Worm (Caenorhabditis elegans) whole organism, L2 larva: Measurements from ENCODE around the gene clc-12.
A peak's percentile ranks its signal among the peaks of the same experiment; 100 is the strongest.

Source experiments
- C34F6.9 ChIP-seq: fragments of 150-350 bp; optimal IDR thresholded peaks from 2 replicates; lab custom pipeline; 2014; ENCODE audit warnings: missing biosample characterization, missing genetic modification characterization
- R02D3.7 ChIP-seq: fragments of 150-350 bp; optimal IDR thresholded peaks from 2 replicates; lab custom pipeline; 2014; ENCODE audit warnings: missing biosample characterization, missing genetic modification characterization
- Y55F3AM.14 ChIP-seq: fragments of 200-800 bp; sonication (Bioruptor generic); optimal IDR thresholded peaks from 2 replicates; lab custom pipeline; 2018; ENCODE audit warnings: mild to moderate bottlenecking, missing genetic modification characterization, missing compliant biosample characterization
- ZK546.5 ChIP-seq: sonication (generic microtip); optimal IDR thresholded peaks from 2 replicates; lab custom pipeline; 2017; ENCODE audit warnings: missing biosample characterization, missing genetic modification characterization
- alr-1 ChIP-seq: fragments of 150-350 bp; optimal IDR thresholded peaks from 2 replicates; lab custom pipeline; 2014; ENCODE audit warnings: missing biosample characterization, missing genetic modification characterization
- aly-2 ChIP-seq: fragments of 150-350 bp; optimal IDR thresholded peaks from 2 replicates; lab custom pipeline; 2014; ENCODE audit warnings: missing biosample characterization, missing genetic modification characterization
- ama-1 ChIP-seq: fragments of 150-350 bp; optimal IDR thresholded peaks from 2 replicates; lab custom pipeline; 2018; ENCODE audit warnings: inconsistent platforms
- blmp-1 ChIP-seq: sonication (generic microtip); optimal IDR thresholded peaks from 2 replicates; lab custom pipeline; 2017; ENCODE audit warnings: missing genetic modification characterization, mild to moderate bottlenecking, missing compliant biosample characterization, antibody characterized with exemption, moderate library complexity; ENCODE audit not compliant: insufficient read depth
- ceh-82 ChIP-seq: fragments of 150-350 bp; optimal IDR thresholded peaks from 2 replicates; lab custom pipeline; 2014; ENCODE audit warnings: missing biosample characterization, missing genetic modification characterization
- crh-2 ChIP-seq: sonication (generic microtip); optimal IDR thresholded peaks from 2 replicates; lab custom pipeline; 2017; ENCODE audit warnings: missing biosample characterization, missing genetic modification characterization
- dmd-4 ChIP-seq: sonication (generic microtip); optimal IDR thresholded peaks from 2 replicates; lab custom pipeline; 2017; ENCODE audit warnings: missing biosample characterization, missing genetic modification characterization
- egl-27 ChIP-seq: sonication (generic microtip); optimal IDR thresholded peaks from 3 replicates; lab custom pipeline; 2017; ENCODE audit warnings: missing biosample characterization, missing genetic modification reagents, missing genetic modification characterization
- elt-1 ChIP-seq: fragments of 150-350 bp; optimal IDR thresholded peaks from 2 replicates; lab custom pipeline; 2014; ENCODE audit warnings: missing biosample characterization, missing genetic modification characterization
- elt-3 ChIP-seq: sonication (generic microtip); optimal IDR thresholded peaks from 2 replicates; lab custom pipeline; 2017; ENCODE audit warnings: missing biosample characterization, missing genetic modification characterization
- fos-1 ChIP-seq: fragments of 150-350 bp; optimal IDR thresholded peaks from 2 replicates; lab custom pipeline; 2014; ENCODE audit warnings: missing biosample characterization, missing genetic modification characterization
- gmeb-1 ChIP-seq: fragments of 150-350 bp; optimal IDR thresholded peaks from 2 replicates; lab custom pipeline; 2014; ENCODE audit warnings: missing biosample characterization, missing genetic modification characterization
- lin-11 ChIP-seq: fragments of 150-350 bp; sonication (generic microtip); optimal IDR thresholded peaks from 2 replicates; lab custom pipeline; 2014; ENCODE audit warnings: missing biosample characterization, missing genetic modification characterization, inconsistent platforms, mixed read lengths
- lin-39 ChIP-seq: fragments of 150-350 bp; optimal IDR thresholded peaks from 2 replicates; lab custom pipeline; 2014; ENCODE audit warnings: missing biosample characterization, missing genetic modification reagents, missing genetic modification characterization
- lsy-2 ChIP-seq, 2 experiments: fragments of 150-350 bp in 1 of 2; sonication (generic microtip) in 1 of 2; optimal IDR thresholded peaks; 2 replicates each; lab custom pipeline; 2014 to 2017; ENCODE audit warnings: missing biosample characterization in 2 of 2, missing genetic modification characterization in 2 of 2
- mab-5 ChIP-seq: fragments of 150-350 bp; optimal IDR thresholded peaks from 2 replicates; lab custom pipeline; 2014; ENCODE audit warnings: missing biosample characterization, missing genetic modification characterization
- nhr-10 ChIP-seq: sonication (generic microtip); optimal IDR thresholded peaks from 2 replicates; lab custom pipeline; 2017; ENCODE audit warnings: missing biosample characterization, missing genetic modification characterization
- nhr-11 ChIP-seq: fragments of 150-350 bp; optimal IDR thresholded peaks from 2 replicates; lab custom pipeline; 2014; ENCODE audit warnings: missing biosample characterization, missing genetic modification characterization
- nhr-12 ChIP-seq: fragments of 150-350 bp; optimal IDR thresholded peaks from 2 replicates; lab custom pipeline; 2014; ENCODE audit warnings: missing biosample characterization, missing genetic modification characterization
- nhr-25 ChIP-seq: fragments of 150-350 bp; sonication (generic microtip); optimal IDR thresholded peaks from 3 replicates; lab custom pipeline; 2014; ENCODE audit warnings: missing biosample characterization, missing genetic modification characterization
- nhr-6 ChIP-seq: fragments of 150-350 bp; optimal IDR thresholded peaks from 2 replicates; lab custom pipeline; 2014; ENCODE audit warnings: missing biosample characterization, missing genetic modification characterization
- nhr-77 ChIP-seq: fragments of 150-350 bp; optimal IDR thresholded peaks from 2 replicates; lab custom pipeline; 2014; ENCODE audit warnings: missing biosample characterization, missing genetic modification characterization
- sem-4 ChIP-seq: fragments of 150-350 bp; optimal IDR thresholded peaks from 2 replicates; lab custom pipeline; 2014; ENCODE audit warnings: missing biosample characterization, missing genetic modification reagents, missing genetic modification characterization
- skn-1 ChIP-seq: sonication (generic microtip); optimal IDR thresholded peaks from 2 replicates; lab custom pipeline; 2017; ENCODE audit warnings: missing biosample characterization, missing genetic modification characterization
- sma-3 ChIP-seq: sonication (generic microtip); optimal IDR thresholded peaks from 2 replicates; lab custom pipeline; 2016; ENCODE audit warnings: missing genetic modification reagents, missing genetic modification characterization, missing compliant biosample characterization
- sma-9 ChIP-seq, 2 experiments: fragments of 150-350 bp in 1 of 2; sonication (generic microtip) in 1 of 2; optimal IDR thresholded peaks; 2 replicates each; lab custom pipeline; 2014 to 2016; ENCODE audit warnings: missing genetic modification characterization in 2 of 2, mild to moderate bottlenecking in 1 of 2, missing biosample characterization in 1 of 2, missing compliant biosample characterization in 1 of 2, missing genetic modification reagents in 1 of 2, moderate library complexity in 1 of 2
- snpc-4 ChIP-seq: fragments of 150-350 bp; optimal IDR thresholded peaks from 2 replicates; lab custom pipeline; 2014; ENCODE audit warnings: missing biosample characterization, missing genetic modification characterization
- unc-39 ChIP-seq: fragments of 150-350 bp; optimal IDR thresholded peaks from 2 replicates; lab custom pipeline; 2014; ENCODE audit warnings: missing biosample characterization, missing genetic modification characterization
- unc-62 ChIP-seq: fragments of 150-350 bp; optimal IDR thresholded peaks from 2 replicates; lab custom pipeline; 2014; ENCODE audit warnings: missing biosample characterization, missing genetic modification reagents, missing genetic modification characterization
- ztf-1 ChIP-seq: fragments of 200-800 bp; sonication (Bioruptor generic); conservative IDR thresholded peaks from 2 replicates; pipeline ENCODE4 v1.3.6; 2022; ENCODE audit warnings: missing genetic modification characterization, missing compliant biosample characterization

The clc-12 gene

DNA sequence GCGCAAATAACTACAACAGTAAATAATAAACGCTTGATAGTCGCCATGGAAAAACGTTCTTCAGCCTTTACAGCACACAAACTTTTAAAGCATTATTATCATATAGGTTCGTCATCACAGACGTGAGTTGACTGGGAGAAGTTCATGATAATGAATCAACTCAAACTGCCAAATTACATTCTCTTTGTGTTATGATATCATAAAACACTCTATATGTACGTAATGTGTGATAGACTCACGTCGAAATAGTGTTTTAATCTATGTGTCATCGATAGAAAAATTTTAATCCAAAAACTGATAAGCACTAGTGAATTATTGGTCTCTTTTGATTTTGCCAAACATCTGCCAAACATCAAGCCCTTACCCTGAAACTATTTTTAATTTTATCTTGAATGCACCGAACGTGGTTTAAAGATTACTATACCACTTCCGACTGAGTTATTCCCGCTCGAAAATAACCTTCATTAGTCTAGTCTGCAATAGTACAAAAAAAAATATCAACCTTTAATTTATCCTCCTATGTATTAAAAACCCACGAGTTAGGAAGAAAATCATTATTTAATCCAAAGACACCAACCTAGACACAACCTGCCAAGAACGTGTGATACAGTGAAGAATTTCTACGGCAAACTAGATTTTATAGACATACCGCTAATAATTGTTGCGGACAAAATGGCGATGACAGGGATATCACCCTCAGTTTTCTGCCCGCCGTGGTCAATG, at the start of gene clc-12, which contains the start of gene clec-240:
TSS of gene clc-12 (minus strand) at position 47 of the 723 bp plus-strand sequence.
TSS of gene clec-240 (plus strand) at position 673 of the 723 bp plus-strand sequence.
- TF ChIP-seq fos-1 (tag; lab: Kevin White, UChicago) = peak; percentile 49
- TF ChIP-seq R02D3.7 = no peak

DNA sequence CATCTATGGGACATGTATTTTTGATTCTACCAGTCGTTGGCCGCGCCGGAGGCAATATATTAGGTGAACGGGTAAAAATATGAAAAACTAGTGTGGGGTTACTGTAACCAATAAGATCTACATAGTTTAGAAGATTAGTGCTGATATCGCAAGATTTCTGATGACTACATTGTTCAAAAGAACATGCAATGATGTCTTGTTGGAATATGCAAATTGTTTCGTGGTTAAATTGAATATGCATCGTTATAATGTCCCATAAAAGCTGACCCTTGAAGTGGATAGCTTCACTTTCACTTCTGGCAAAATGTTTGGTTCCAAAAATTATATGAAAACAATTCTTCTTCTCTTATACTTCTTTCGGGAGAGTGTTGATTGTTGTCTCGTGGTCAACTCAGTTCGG, 35.3 kb upstream of the clc-12 start, which contains the start of gene F28B1.2:
TSS of gene F28B1.2 (plus strand) at position 301 of the 400 bp plus-strand sequence.
- TF ChIP-seq gmeb-1 (tag; lab: Kevin White, UChicago) (no peak), aly-2 (no peak), nhr-10 (tag; lab: Kevin White, UChicago) (no peak), C34F6.9 (tag; lab: Kevin White, UChicago) (no peak), lsy-2 (tag; optimal IDR thresholded peaks at IDR 0.05; lab: Kevin White, UChicago) (no peak), sma-9 (GFP tag; optimal IDR thresholded peaks at IDR 0.05; lab: Kevin White, UChicago) (no peak), sma-9 (tag; optimal IDR thresholded peaks at IDR 0.05; lab: Kevin White, UChicago) (no peak), nhr-25 (tag; lab: Kevin White, UChicago) (no peak), R02D3.7 (no peak), blmp-1 (tag; lab: Kevin White, UChicago) (no peak), ZK546.5 (tag; lab: Kevin White, UChicago) (no peak), alr-1 (no peak), skn-1 (tag; lab: Kevin White, UChicago) (no peak), lin-39 (tag; lab: Kevin White, UChicago) (no peak), sem-4 (tag; lab: Kevin White, UChicago) (no peak), egl-27 (tag; lab: Kevin White, UChicago) (no peak), ama-1 (lab: Kevin White, UChicago) (no peak), ztf-1 (GFP tag; lab: Robert Waterston, UW) (no peak)

ce11 chrV:17042263-17042662, 33.1 kb upstream of the clc-12 start, which contains the start of gene hpo-33:
Gene hpo-33, plus strand, starts transcription at chrV:17042563.
- no peak for TF ChIP-seq gmeb-1 (tag; lab: Kevin White, UChicago)
- no peak for TF ChIP-seq unc-39 (tag; lab: Kevin White, UChicago)
- TF ChIP-seq unc-62 (GFP tag; lab: Kevin White, UChicago) = no peak
- no peak for TF ChIP-seq mab-5
- TF ChIP-seq sma-3 (GFP tag; lab: Kevin White, UChicago) = no peak
- no peak for TF ChIP-seq Y55F3AM.14 (GFP tag; lab: Kevin White, UChicago)
- no peak for TF ChIP-seq elt-3
- no peak for TF ChIP-seq lin-11 (tag; lab: Kevin White, UChicago)
- no peak for TF ChIP-seq nhr-11 (tag; lab: Kevin White, UChicago)
- TF ChIP-seq nhr-10 (tag; lab: Kevin White, UChicago) = no peak

DNA sequence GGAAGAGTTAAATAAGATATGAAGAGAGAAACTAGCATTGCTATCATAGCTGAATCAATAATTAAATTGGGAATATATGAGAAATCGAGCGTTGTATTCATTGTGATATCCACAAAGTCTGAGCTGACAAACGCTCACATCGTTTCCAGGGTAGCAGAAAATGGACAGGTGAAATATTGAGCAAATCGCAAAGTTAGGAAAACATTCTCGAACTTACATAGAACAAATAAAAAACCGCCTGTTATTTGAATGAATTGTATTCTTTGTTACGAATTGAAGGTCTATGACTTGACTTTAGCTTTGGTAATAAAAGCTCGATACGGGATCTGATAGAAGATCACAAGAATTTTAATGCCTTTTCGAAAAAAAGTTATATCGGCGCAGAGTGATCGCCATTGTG, 26.7 kb upstream of the clc-12 start, which contains the start of gene srz-94:
TSS of gene srz-94 (minus strand) at position 101 of the 400 bp plus-strand sequence.
- no peak for TF ChIP-seq elt-1 (tag; lab: Kevin White, UChicago)
- TF ChIP-seq snpc-4 = no peak
- no peak for TF ChIP-seq dmd-4 (tag; lab: Kevin White, UChicago)
- TF ChIP-seq alr-1 = no peak
- no peak for TF ChIP-seq crh-2 (tag; lab: Kevin White, UChicago)
- TF ChIP-seq nhr-10 (tag; lab: Kevin White, UChicago) = no peak
- no peak for TF ChIP-seq nhr-77 (tag; lab: Kevin White, UChicago)
- no peak for TF ChIP-seq unc-39 (tag; lab: Kevin White, UChicago)
- no peak for TF ChIP-seq ZK546.5 (tag; lab: Kevin White, UChicago)
- TF ChIP-seq elt-3 = no peak
- no peak for TF ChIP-seq sma-3 (GFP tag; lab: Kevin White, UChicago)
- TF ChIP-seq, all 48 proteins: peak for 0

ce11 chrV:17030430-17030829, 21.2 kb upstream of the clc-12 start:
- TF ChIP-seq egl-27 (tag; lab: Kevin White, UChicago) (no peak), ceh-82 (no peak), nhr-6 (tag; lab: Kevin White, UChicago) (no peak), nhr-12 (tag; lab: Kevin White, UChicago) (no peak), sem-4 (tag; lab: Kevin White, UChicago) (no peak)
